Worm (Caenorhabditis elegans) whole organism, mixed stage, embryonic: ENCODE results near the gene Y43D4A.2.
"Not testable (repeated sequence)": the region's sequence is repeated elsewhere in the genome, so short reads cannot be mapped to it uniquely, and the experiment has no call there.

ENCODE experiments used
- M03D4.4 ChIP-seq: sonication (generic microtip); optimal IDR thresholded peaks from 2 replicates; lab custom pipeline; 2017; ENCODE audit warnings: mild to moderate bottlenecking, missing genetic modification characterization, missing compliant biosample characterization
- bed-3 ChIP-seq: fragments of 200-800 bp; sonication (Bioruptor generic); optimal IDR thresholded peaks from 3 replicates; lab custom pipeline; 2018; ENCODE audit warnings: mild to moderate bottlenecking, missing genetic modification characterization, moderate library complexity, missing compliant biosample characterization
- blmp-1 ChIP-seq: fragments of 150-350 bp; optimal IDR thresholded peaks from 2 replicates; lab custom pipeline; 2014; ENCODE audit warnings: missing biosample characterization, missing genetic modification characterization
- ceh-39 ChIP-seq: fragments of 150-350 bp; optimal IDR thresholded peaks from 2 replicates; lab custom pipeline; 2014; ENCODE audit warnings: missing biosample characterization, missing genetic modification characterization
- ceh-43 ChIP-seq: fragments of 200-800 bp; sonication (Bioruptor generic); optimal IDR thresholded peaks from 2 replicates; lab custom pipeline; 2018; ENCODE audit warnings: mild to moderate bottlenecking, missing genetic modification characterization, moderate library complexity, missing compliant biosample characterization
- ceh-83 ChIP-seq: fragments of 200-800 bp; sonication (Bioruptor generic); optimal IDR thresholded peaks from 2 replicates; lab custom pipeline; 2018; ENCODE audit warnings: mild to moderate bottlenecking, missing genetic modification characterization, missing compliant biosample characterization
- ces-1 ChIP-seq: fragments of 150-350 bp; optimal IDR thresholded peaks from 2 replicates; lab custom pipeline; 2014; ENCODE audit warnings: missing biosample characterization, missing genetic modification reagents, missing genetic modification characterization
- cnd-1 ChIP-seq: fragments of 200-800 bp; sonication (Bioruptor generic); optimal IDR thresholded peaks from 2 replicates; lab custom pipeline; 2018; ENCODE audit warnings: mild to moderate bottlenecking, missing genetic modification characterization, missing compliant biosample characterization
- elt-1 ChIP-seq: sonication (generic microtip); optimal IDR thresholded peaks from 2 replicates; lab custom pipeline; 2017; ENCODE audit warnings: missing genetic modification characterization, mild to moderate bottlenecking, missing compliant biosample characterization, antibody characterized with exemption, moderate library complexity, borderline replicate concordance; ENCODE audit not compliant: insufficient read depth
- flh-1 ChIP-seq: fragments of 200-800 bp; sonication (Bioruptor generic); optimal IDR thresholded peaks from 2 replicates; lab custom pipeline; 2018; ENCODE audit warnings: mild to moderate bottlenecking, missing genetic modification characterization, moderate library complexity, missing compliant biosample characterization
- hlh-1 ChIP-seq: fragments of 150-350 bp; optimal IDR thresholded peaks from 2 replicates; lab custom pipeline; 2014; ENCODE audit warnings: missing biosample characterization, missing genetic modification reagents, missing genetic modification characterization
- lin-13 ChIP-seq: fragments of 150-350 bp; optimal IDR thresholded peaks from 2 replicates; lab custom pipeline; 2014; ENCODE audit warnings: missing biosample characterization, missing genetic modification characterization
- lin-32 ChIP-seq: fragments of 200-800 bp; sonication (Bioruptor generic); optimal IDR thresholded peaks from 2 replicates; lab custom pipeline; 2018; ENCODE audit warnings: mild to moderate bottlenecking, missing genetic modification characterization, missing compliant biosample characterization
- lsy-2 ChIP-seq: fragments of 150-350 bp; optimal IDR thresholded peaks from 2 replicates; lab custom pipeline; 2014; ENCODE audit warnings: missing biosample characterization, missing genetic modification characterization
- mep-1 ChIP-seq: fragments of 150-350 bp; optimal IDR thresholded peaks from 2 replicates; lab custom pipeline; 2017; ENCODE audit warnings: missing biosample characterization, missing genetic modification reagents, missing genetic modification characterization, inconsistent platforms
- mls-2 ChIP-seq: sonication (generic microtip); optimal IDR thresholded peaks from 2 replicates; lab custom pipeline; 2016; ENCODE audit warnings: mild to moderate bottlenecking, missing genetic modification characterization, moderate library complexity, missing compliant biosample characterization
- nhr-12 ChIP-seq: fragments of 150-350 bp; optimal IDR thresholded peaks from 2 replicates; lab custom pipeline; 2014; ENCODE audit warnings: missing biosample characterization, missing genetic modification characterization
- nhr-237 ChIP-seq: fragments of 150-350 bp; optimal IDR thresholded peaks from 2 replicates; lab custom pipeline; 2014; ENCODE audit warnings: missing biosample characterization, missing genetic modification characterization
- nhr-28 ChIP-seq: fragments of 150-350 bp; optimal IDR thresholded peaks from 2 replicates; lab custom pipeline; 2014; ENCODE audit warnings: missing biosample characterization, missing genetic modification characterization
- nhr-76 ChIP-seq: sonication (generic microtip); optimal IDR thresholded peaks from 2 replicates; lab custom pipeline; 2017; ENCODE audit warnings: missing biosample characterization, missing genetic modification characterization
- pha-4 ChIP-seq: fragments of 150-350 bp; optimal IDR thresholded peaks from 2 replicates; lab custom pipeline; 2018; ENCODE audit warnings: missing biosample characterization, missing genetic modification reagents, missing genetic modification characterization
- sem-2 ChIP-seq: fragments of 200-800 bp; sonication (Bioruptor generic); optimal IDR thresholded peaks from 2 replicates; lab custom pipeline; 2018; ENCODE audit warnings: mild to moderate bottlenecking, missing genetic modification characterization, missing compliant biosample characterization
- snpc-4 ChIP-seq: fragments of 150-350 bp; optimal IDR thresholded peaks from 2 replicates; lab custom pipeline; 2014; ENCODE audit warnings: missing biosample characterization, missing genetic modification characterization
- sptf-1 ChIP-seq: sonication (generic microtip); optimal IDR thresholded peaks from 2 replicates; lab custom pipeline; 2017; ENCODE audit warnings: mild to moderate bottlenecking, missing genetic modification characterization, moderate library complexity, missing compliant biosample characterization
- tbx-8 ChIP-seq: fragments of 200-800 bp; sonication (Bioruptor generic); optimal IDR thresholded peaks from 2 replicates; lab custom pipeline; 2018; ENCODE audit warnings: mild to moderate bottlenecking, missing genetic modification characterization, moderate library complexity, missing compliant biosample characterization
- unc-120 ChIP-seq: sonication (generic microtip); optimal IDR thresholded peaks from 2 replicates; lab custom pipeline; 2017; ENCODE audit warnings: missing genetic modification characterization, missing compliant biosample characterization; ENCODE audit not compliant: poor library complexity, severe bottlenecking
- unc-39 ChIP-seq: fragments of 150-350 bp; optimal IDR thresholded peaks from 2 replicates; lab custom pipeline; 2014; ENCODE audit warnings: missing biosample characterization, missing genetic modification characterization
- zip-8 ChIP-seq: fragments of 150-350 bp; optimal IDR thresholded peaks from 2 replicates; lab custom pipeline; 2014; ENCODE audit warnings: missing biosample characterization, missing genetic modification characterization
- ztf-11 ChIP-seq: fragments of 150-350 bp; optimal IDR thresholded peaks from 2 replicates; lab custom pipeline; 2014; ENCODE audit warnings: missing biosample characterization, missing genetic modification characterization

The Y43D4A.2 gene

ce11 chrIV:16722616-16723015 lies 33.1 kb downstream of the Y43D4A.2 start, which contains the start of gene Y51H4A.23:
TSS of gene Y51H4A.23 (plus strand) at chrIV:16722916.
- not testable (repeated sequence) for TF ChIP-seq bed-3 (GFP tag; lab: Kevin White, UChicago); nhr-28 (tag; lab: Kevin White, UChicago); sem-2 (GFP tag; lab: Kevin White, UChicago)

- TF ChIP-seq ceh-43 (GFP tag; lab: Kevin White, UChicago) (no peak), nhr-28 (tag; lab: Kevin White, UChicago) (no peak), zip-8 (tag; lab: Kevin White, UChicago) (no peak), mls-2 (tag; lab: Kevin White, UChicago) (no peak), M03D4.4 (no peak), cnd-1 (no peak), snpc-4 (tag; lab: Kevin White, UChicago) (no peak), flh-1 (GFP tag; lab: Kevin White, UChicago) (no peak), unc-39 (tag; lab: Kevin White, UChicago) (no peak), hlh-1 (tag; lab: Kevin White, UChicago) (no peak), pha-4 (no peak), tbx-8 (GFP tag; lab: Kevin White, UChicago) (no peak), nhr-12 (tag; lab: Kevin White, UChicago) (no peak)
These were observed 33.6 kb downstream of the Y43D4A.2 start for ce11 chrIV:16722000-16722607.

ce11 chrIV:16720412-16720811 lies 35.3 kb downstream of the Y43D4A.2 start, which contains the start of gene Y51H4A.22:
TSS of gene Y51H4A.22 (plus strand) at chrIV:16720712.
- no peak for TF ChIP-seq pha-4
- no peak for TF ChIP-seq sem-2 (GFP tag; lab: Kevin White, UChicago)
- TF ChIP-seq mep-1 (tag; lab: Kevin White, UChicago), result no peak
- no peak for TF ChIP-seq blmp-1 (tag; lab: Kevin White, UChicago)
- no peak for TF ChIP-seq nhr-28 (tag; lab: Kevin White, UChicago)
- no peak for TF ChIP-seq M03D4.4
- TF ChIP-seq unc-39 (tag; lab: Kevin White, UChicago), result no peak
- no peak for TF ChIP-seq ceh-83 (GFP tag; lab: Kevin White, UChicago)
- TF ChIP-seq lin-13, result no peak

- TF ChIP-seq nhr-12 (tag; lab: Kevin White, UChicago) (no peak), lin-13 (no peak), sem-2 (GFP tag; lab: Kevin White, UChicago) (no peak), mep-1 (tag; lab: Kevin White, UChicago) (no peak), ceh-39 (tag; lab: Kevin White, UChicago) (no peak), snpc-4 (tag; lab: Kevin White, UChicago) (no peak), hlh-1 (tag; lab: Kevin White, UChicago) (no peak), M03D4.4 (no peak), bed-3 (GFP tag; lab: Kevin White, UChicago) (no peak), lsy-2 (no peak), nhr-76 (no peak), ztf-11 (tag; lab: Kevin White, UChicago) (no peak), unc-120 (tag; lab: Kevin White, UChicago) (no peak), unc-39 (tag; lab: Kevin White, UChicago) (no peak), tbx-8 (GFP tag; lab: Kevin White, UChicago) (no peak)
These were observed 37.0 kb downstream of the Y43D4A.2 start for ce11 chrIV:16718651-16719050.

- TF ChIP-seq pha-4 (no peak), flh-1 (GFP tag; lab: Kevin White, UChicago) (no peak), sem-2 (GFP tag; lab: Kevin White, UChicago) (no peak), elt-1 (tag; lab: Kevin White, UChicago) (no peak), lin-32 (no peak), unc-39 (tag; lab: Kevin White, UChicago) (no peak)
- TF ChIP-seq, all 35 proteins: peak for 0
These were observed 45.4 kb downstream of the Y43D4A.2 start for ce11 chrIV:16710312-16710711.

ce11 chrIV:16709713-16710112 lies 46.0 kb downstream of the Y43D4A.2 start:
- no peak for TF ChIP-seq unc-120 (tag; lab: Kevin White, UChicago)
- no peak for TF ChIP-seq cnd-1
- no peak for TF ChIP-seq bed-3 (GFP tag; lab: Kevin White, UChicago)
- TF ChIP-seq pha-4, result no peak
- TF ChIP-seq blmp-1 (tag; lab: Kevin White, UChicago), result no peak
- TF ChIP-seq nhr-237 (tag; lab: Kevin White, UChicago), result no peak
- no peak for TF ChIP-seq ces-1 (GFP tag; lab: Kevin White, UChicago)
- no peak for TF ChIP-seq unc-39 (tag; lab: Kevin White, UChicago)
- TF ChIP-seq ceh-43 (GFP tag; lab: Kevin White, UChicago), result no peak
- no peak for TF ChIP-seq snpc-4 (tag; lab: Kevin White, UChicago)
- no peak for TF ChIP-seq tbx-8 (GFP tag; lab: Kevin White, UChicago)
- TF ChIP-seq M03D4.4, result no peak
- no peak for TF ChIP-seq mls-2 (tag; lab: Kevin White, UChicago)
- TF ChIP-seq ceh-39 (tag; lab: Kevin White, UChicago), result no peak
- no peak for TF ChIP-seq sptf-1
- no peak for TF ChIP-seq nhr-28 (tag; lab: Kevin White, UChicago)
